Fruit fly (Drosophila melanogaster) whole organism, adult: ENCODE data around the gene CG5953.

Experiments used
- CG11617 ChIP-seq: fragments of 200-800 bp; sonication (Bioruptor generic); optimal IDR thresholded peaks from 2 replicates; lab custom pipeline; 2017; ENCODE audit warnings: mild to moderate bottlenecking, missing biosample characterization, missing genetic modification reagents, missing genetic modification characterization
- CG12768 ChIP-seq: fragments of 200-800 bp; sonication (Bioruptor generic); optimal IDR thresholded peaks from 2 replicates; lab custom pipeline; 2017; ENCODE audit warnings: missing biosample characterization, missing genetic modification characterization, mild to moderate bottlenecking, moderate library complexity, missing genetic modification reagents
- CG14711 ChIP-seq: fragments of 200-800 bp; sonication (Bioruptor generic); optimal IDR thresholded peaks from 2 replicates; lab custom pipeline; 2018; ENCODE audit warnings: missing biosample characterization, mild to moderate bottlenecking, missing genetic modification characterization, moderate library complexity
- CG1620 ChIP-seq: fragments of 200-800 bp; sonication (Bioruptor generic); optimal IDR thresholded peaks from 2 replicates; lab custom pipeline; 2016; ENCODE audit warnings: missing biosample characterization, missing genetic modification characterization
- CG33017 ChIP-seq: fragments of 200-800 bp; sonication (Bioruptor generic); optimal IDR thresholded peaks from 2 replicates; lab custom pipeline; 2018; ENCODE audit warnings: missing biosample characterization, mild to moderate bottlenecking, missing genetic modification characterization, moderate library complexity
- CG5204 ChIP-seq: fragments of 200-800 bp; sonication (Bioruptor generic); optimal IDR thresholded peaks from 2 replicates; lab custom pipeline; 2016; ENCODE audit warnings: missing biosample characterization, missing genetic modification characterization
- CG7045 ChIP-seq: fragments of 200-800 bp; sonication (Bioruptor generic); optimal IDR thresholded peaks from 2 replicates; lab custom pipeline; 2017; ENCODE audit warnings: missing biosample characterization, mild to moderate bottlenecking, missing genetic modification characterization
- CG7101 ChIP-seq: fragments of 200-800 bp; sonication (Bioruptor generic); optimal IDR thresholded peaks from 2 replicates; lab custom pipeline; 2018; ENCODE audit warnings: missing biosample characterization, mild to moderate bottlenecking, missing genetic modification characterization, moderate library complexity
- Clk ChIP-seq: fragments of 200-800 bp; sonication (Bioruptor generic); optimal IDR thresholded peaks from 2 replicates; lab custom pipeline; 2017; ENCODE audit warnings: missing biosample characterization, missing genetic modification characterization
- Crg-1 ChIP-seq: fragments of 200-800 bp; sonication (Bioruptor generic); optimal IDR thresholded peaks from 2 replicates; lab custom pipeline; 2016; ENCODE audit warnings: missing biosample characterization, missing genetic modification characterization
- Hr96 ChIP-seq: fragments of 200-800 bp; sonication (Bioruptor generic); optimal IDR thresholded peaks from 2 replicates; lab custom pipeline; 2016; ENCODE audit warnings: missing biosample characterization, missing genetic modification characterization
- Mnt ChIP-seq: fragments of 200-800 bp; sonication (Bioruptor generic); optimal IDR thresholded peaks from 2 replicates; lab custom pipeline; 2016; ENCODE audit warnings: missing biosample characterization, mild to moderate bottlenecking, missing genetic modification characterization
- bab1 ChIP-seq: fragments of 200-800 bp; sonication (Bioruptor generic); optimal IDR thresholded peaks from 3 replicates; lab custom pipeline; 2019; ENCODE audit warnings: missing biosample characterization, mild to moderate bottlenecking, missing genetic modification characterization, moderate library complexity
- cic ChIP-seq: fragments of 200-800 bp; sonication (Bioruptor generic); optimal IDR thresholded peaks from 2 replicates; lab custom pipeline; 2017; ENCODE audit warnings: missing biosample characterization, mild to moderate bottlenecking, missing genetic modification characterization, moderate library complexity
- cnc ChIP-seq, 2 experiments: fragments of >200 bp; optimal IDR thresholded peaks; 2 replicates each; lab custom pipeline; 2017
- kay ChIP-seq: fragments of 200-800 bp; sonication (Bioruptor generic); peaks from one replicate; lab custom pipeline; 2016; ENCODE audit warnings: missing biosample characterization, missing genetic modification characterization, borderline replicate concordance
- ovo ChIP-seq: fragments of 200-800 bp; sonication (Bioruptor generic); optimal IDR thresholded peaks from 2 replicates; lab custom pipeline; 2016; ENCODE audit warnings: missing biosample characterization, missing genetic modification characterization
- pad ChIP-seq: fragments of 200-800 bp; sonication (Bioruptor generic); optimal IDR thresholded peaks from 3 replicates; lab custom pipeline; 2017; ENCODE audit warnings: missing biosample characterization, missing genetic modification characterization, mild to moderate bottlenecking, moderate library complexity, missing genetic modification reagents
- tj ChIP-seq: fragments of 200-800 bp; sonication (Bioruptor generic); optimal IDR thresholded peaks from 3 replicates; lab custom pipeline; 2017; ENCODE audit warnings: missing biosample characterization, mild to moderate bottlenecking, missing genetic modification characterization, moderate library complexity
- toe ChIP-seq: fragments of 200-800 bp; sonication (Bioruptor generic); optimal IDR thresholded peaks from 2 replicates; lab custom pipeline; 2016; ENCODE audit warnings: missing biosample characterization, missing genetic modification characterization

The CG5953 gene

dm6 chr2L:16535071-16535581 is 2.4 kb upstream of the CG5953 start:
- TF ChIP-seq CG7045 (GFP tag; lab: Kevin White, UChicago) (no peak), cnc (optimal IDR thresholded peaks at IDR 0.05; lab: Kevin White, UChicago) (peak; percentile 24 to 46), pad (peak; percentile 66), ovo (GFP tag; lab: Kevin White, UChicago) (peak; percentile 22), bab1 (peak; percentile 12), Mnt (GFP tag; lab: Kevin White, UChicago) (no peak), toe (GFP tag; lab: Kevin White, UChicago) (no peak), Clk (GFP tag; lab: Kevin White, UChicago) (no peak), tj (GFP tag; lab: Kevin White, UChicago) (no peak), Hr96 (GFP tag; lab: Kevin White, UChicago) (peak; percentile 7), CG7101 (tag; lab: Kevin White, UChicago) (peak; percentile 47), CG14711 (peak; percentile 61), CG33017 (no peak), CG11617 (GFP tag; lab: Kevin White, UChicago) (no peak), kay (peak; percentile 77), cic (GFP tag; lab: Kevin White, UChicago) (no peak), CG5204 (GFP tag; lab: Kevin White, UChicago) (peak; percentile 57), CG12768 (GFP tag; lab: Kevin White, UChicago) (no peak), Crg-1 (GFP tag; lab: Kevin White, UChicago) (no peak), CG1620 (GFP tag; lab: Kevin White, UChicago) (peak; percentile 24)

- TF ChIP-seq CG33017 (peak; percentile 28), cic (GFP tag; lab: Kevin White, UChicago) (peak; percentile 87), CG11617 (GFP tag; lab: Kevin White, UChicago) (no peak), cnc (optimal IDR thresholded peaks at IDR 0.05; lab: Kevin White, UChicago) (peak in 1 of 2 experiments; percentile 47), CG5204 (GFP tag; lab: Kevin White, UChicago) (no peak), CG14711 (no peak), Clk (GFP tag; lab: Kevin White, UChicago) (no peak), bab1 (peak; percentile 24), kay (peak; percentile 94), ovo (GFP tag; lab: Kevin White, UChicago) (no peak), CG7101 (tag; lab: Kevin White, UChicago) (peak; percentile 26), CG12768 (GFP tag; lab: Kevin White, UChicago) (peak; percentile 81), toe (GFP tag; lab: Kevin White, UChicago) (no peak), Mnt (GFP tag; lab: Kevin White, UChicago) (peak; percentile 22), Crg-1 (GFP tag; lab: Kevin White, UChicago) (no peak), tj (GFP tag; lab: Kevin White, UChicago) (peak; percentile 12), CG7045 (GFP tag; lab: Kevin White, UChicago) (peak; percentile 1), Hr96 (GFP tag; lab: Kevin White, UChicago) (no peak), pad (peak; percentile 39), CG1620 (GFP tag; lab: Kevin White, UChicago) (no peak)
Observed at dm6 chr2L:16534174-16534835, 1.6 kb upstream of the CG5953 start.

DNA sequence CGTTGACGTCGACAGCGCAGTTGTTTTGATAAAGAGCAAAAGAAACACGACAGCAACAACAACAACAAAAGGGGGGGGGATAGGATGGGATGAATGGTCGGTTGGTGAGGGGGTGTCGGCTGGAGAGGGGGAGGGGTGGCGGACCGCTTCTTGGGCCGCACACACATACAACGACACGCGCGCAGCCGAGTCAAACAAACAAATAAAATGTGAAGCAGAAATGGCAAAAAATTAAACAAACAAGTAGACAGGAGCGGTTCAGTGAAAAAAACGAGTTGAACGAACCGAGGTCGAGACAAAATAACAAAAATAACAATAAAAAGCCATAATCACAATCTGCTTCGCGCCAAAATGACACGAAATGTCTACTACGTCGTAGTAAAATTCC is 703 bp upstream of the CG5953 start:
- no peak for TF ChIP-seq CG14711
- TF ChIP-seq kay, result peak; percentile 52
- no peak for TF ChIP-seq cnc (optimal IDR thresholded peaks at IDR 0.05; lab: Kevin White, UChicago)
- no peak for TF ChIP-seq CG7045 (GFP tag; lab: Kevin White, UChicago)
- TF ChIP-seq Hr96 (GFP tag; lab: Kevin White, UChicago), result no peak
- no peak for TF ChIP-seq toe (GFP tag; lab: Kevin White, UChicago)
- TF ChIP-seq CG1620 (GFP tag; lab: Kevin White, UChicago), result no peak
- TF ChIP-seq pad, result peak; percentile 63
- no peak for TF ChIP-seq Clk (GFP tag; lab: Kevin White, UChicago)
- peak; percentile 35 for TF ChIP-seq CG12768 (GFP tag; lab: Kevin White, UChicago)
- TF ChIP-seq CG33017, result no peak
- TF ChIP-seq ovo (GFP tag; lab: Kevin White, UChicago), result peak; percentile 53
- peak; percentile 21 for TF ChIP-seq tj (GFP tag; lab: Kevin White, UChicago)
- peak; percentile 39 for TF ChIP-seq cic (GFP tag; lab: Kevin White, UChicago)
- peak; percentile 28 for TF ChIP-seq Crg-1 (GFP tag; lab: Kevin White, UChicago)
- TF ChIP-seq bab1, result no peak

DNA sequence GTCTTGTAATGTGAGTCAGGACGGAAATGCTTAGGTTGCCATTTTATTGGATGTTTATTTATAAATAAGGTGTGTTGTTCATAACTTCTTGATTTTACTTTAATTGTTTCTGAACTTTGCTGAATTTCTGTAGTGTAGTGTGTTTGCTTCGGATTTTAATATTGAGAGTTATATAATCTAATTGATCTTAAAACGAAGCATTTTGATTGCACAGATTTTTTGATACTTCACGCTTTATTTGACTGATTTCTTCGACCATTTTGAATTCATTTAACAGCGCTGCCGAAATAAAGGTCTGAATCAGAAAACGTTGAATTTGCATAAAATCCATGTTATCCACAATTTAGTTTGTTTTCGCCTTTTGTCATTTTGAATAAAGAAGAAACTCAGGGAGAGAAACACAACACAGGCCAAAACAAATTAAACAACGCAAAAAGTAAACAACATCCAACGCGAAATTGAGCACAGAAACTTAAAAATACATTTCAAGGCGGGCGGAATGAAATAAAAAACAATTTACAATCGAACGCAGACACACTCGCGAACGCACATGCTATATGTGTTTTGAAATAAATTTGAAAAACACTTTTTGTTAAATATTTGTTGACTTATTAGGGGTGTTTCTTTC is 1.1 kb downstream of the CG5953 start:
- no peak for TF ChIP-seq kay
- TF ChIP-seq tj (GFP tag; lab: Kevin White, UChicago), result peak; percentile 85

dm6 chr2L:16530809-16531208 is 1.9 kb downstream of the CG5953 start:
- no peak for TF ChIP-seq CG14711
- TF ChIP-seq cic (GFP tag; lab: Kevin White, UChicago), result no peak
- no peak for TF ChIP-seq pad
- no peak for TF ChIP-seq CG5204 (GFP tag; lab: Kevin White, UChicago)
- no peak for TF ChIP-seq Mnt (GFP tag; lab: Kevin White, UChicago)
- TF ChIP-seq Crg-1 (GFP tag; lab: Kevin White, UChicago), result no peak
- TF ChIP-seq CG33017, result no peak
- no peak for TF ChIP-seq toe (GFP tag; lab: Kevin White, UChicago)
- no peak for TF ChIP-seq bab1
- TF ChIP-seq ovo (GFP tag; lab: Kevin White, UChicago), result peak; percentile 89
- TF ChIP-seq kay, result peak; percentile 83
